Fruit fly (Drosophila melanogaster) whole organism, pupa: ENCODE results near the gene CG32091.

Source experiments
- CG10348 ChIP-seq: fragments of 200-800 bp; sonication (Bioruptor generic); IDR thresholded peaks from 2 replicates; pipeline ENCODE4 v1.3.6; 2022; ENCODE audit warnings: missing biosample characterization, missing genetic modification characterization
- CG12605 ChIP-seq: fragments of 200-800 bp; sonication (Bioruptor generic); IDR thresholded peaks from 2 replicates; pipeline ENCODE4 v1.3.6; 2022; ENCODE audit warnings: missing biosample characterization, missing genetic modification characterization
- CG13204 ChIP-seq: fragments of 200-800 bp; sonication (Bioruptor generic); optimal IDR thresholded peaks from 2 replicates; lab custom pipeline; 2018; ENCODE audit warnings: missing biosample characterization, mild to moderate bottlenecking, missing genetic modification characterization, moderate library complexity
- CG14655 ChIP-seq: fragments of 200-800 bp; sonication (Bioruptor generic); optimal IDR thresholded peaks from 3 replicates; lab custom pipeline; 2017; ENCODE audit warnings: mild to moderate bottlenecking, missing biosample characterization, missing genetic modification reagents, missing genetic modification characterization
- CG15710 ChIP-seq: fragments of 200-800 bp; sonication (Bioruptor generic); optimal IDR thresholded peaks from 2 replicates; lab custom pipeline; 2018; ENCODE audit warnings: missing biosample characterization, mild to moderate bottlenecking, missing genetic modification characterization, moderate library complexity
- CG17806 ChIP-seq: fragments of 200-800 bp; sonication (Bioruptor generic); optimal IDR thresholded peaks from 2 replicates; lab custom pipeline; 2018; ENCODE audit warnings: missing biosample characterization, mild to moderate bottlenecking, missing genetic modification characterization, moderate library complexity
- CG32121 ChIP-seq: fragments of 200-800 bp; sonication (Bioruptor generic); IDR thresholded peaks from 2 replicates; pipeline ENCODE4 v1.3.6; 2022; ENCODE audit warnings: missing biosample characterization, missing genetic modification characterization
- CG34367 ChIP-seq: fragments of 200-800 bp; sonication (Bioruptor generic); optimal IDR thresholded peaks from 2 replicates; lab custom pipeline; 2018; ENCODE audit warnings: missing biosample characterization, mild to moderate bottlenecking, missing genetic modification characterization
- CG4496 ChIP-seq: fragments of 200-800 bp; sonication (Bioruptor generic); IDR thresholded peaks from 3 replicates; pipeline ENCODE4 v1.3.6; 2022; ENCODE audit warnings: missing biosample characterization, missing genetic modification characterization
- CG8159 ChIP-seq: fragments of 200-800 bp; sonication (Bioruptor generic); optimal IDR thresholded peaks from 3 replicates; lab custom pipeline; 2018; ENCODE audit warnings: missing biosample characterization, mild to moderate bottlenecking, missing genetic modification characterization, moderate library complexity
- CG8301 ChIP-seq: fragments of 200-800 bp; sonication (Bioruptor generic); optimal IDR thresholded peaks from 2 replicates; lab custom pipeline; 2018; ENCODE audit warnings: missing biosample characterization, mild to moderate bottlenecking, missing genetic modification characterization
- CG9948 ChIP-seq: fragments of 200-800 bp; sonication (Bioruptor generic); optimal IDR thresholded peaks from 2 replicates; lab custom pipeline; 2018; ENCODE audit warnings: missing biosample characterization, mild to moderate bottlenecking, missing genetic modification characterization, moderate library complexity
- D1 ChIP-seq: fragments of 200-800 bp; sonication (Bioruptor generic); optimal IDR thresholded peaks from 2 replicates; lab custom pipeline; 2018; ENCODE audit warnings: missing biosample characterization, mild to moderate bottlenecking, missing genetic modification characterization, moderate library complexity
- EcR ChIP-seq: fragments of 200-800 bp; sonication (Bioruptor generic); optimal IDR thresholded peaks from 3 replicates; lab custom pipeline; 2019; ENCODE audit warnings: missing biosample characterization, missing genetic modification characterization, mild to moderate bottlenecking, moderate library complexity, missing genetic modification reagents
- Ets98B ChIP-seq: fragments of 200-800 bp; sonication (Bioruptor generic); IDR thresholded peaks from 2 replicates; pipeline ENCODE4 v1.3.6; 2022; ENCODE audit warnings: missing biosample characterization, missing genetic modification characterization
- Pif1A ChIP-seq: fragments of 200-800 bp; sonication (Bioruptor generic); optimal IDR thresholded peaks from 3 replicates; lab custom pipeline; 2016; ENCODE audit warnings: missing biosample characterization, missing genetic modification characterization
- Pif1B ChIP-seq: fragments of 200-800 bp; sonication (Bioruptor generic); optimal IDR thresholded peaks from 3 replicates; lab custom pipeline; 2016; ENCODE audit warnings: missing biosample characterization, missing genetic modification characterization
- Snoo ChIP-seq: fragments of 200-800 bp; sonication (Bioruptor generic); optimal IDR thresholded peaks from 3 replicates; lab custom pipeline; 2017; ENCODE audit warnings: missing biosample characterization, mild to moderate bottlenecking, missing genetic modification characterization, inconsistent platforms
- fd96Ca ChIP-seq: fragments of 200-800 bp; sonication (Bioruptor generic); IDR thresholded peaks from 3 replicates; pipeline ENCODE4 v1.3.6; 2022; ENCODE audit warnings: missing biosample characterization, missing genetic modification characterization
- gl ChIP-seq: fragments of 200-800 bp; sonication (Bioruptor generic); optimal IDR thresholded peaks from 2 replicates; lab custom pipeline; 2018; ENCODE audit warnings: missing biosample characterization, mild to moderate bottlenecking, missing genetic modification characterization
- rn ChIP-seq: fragments of 200-800 bp; sonication (Bioruptor generic); IDR thresholded peaks from 2 replicates; pipeline ENCODE4 v1.3.6; 2022; ENCODE audit warnings: missing biosample characterization, missing genetic modification characterization

The CG32091 gene

DNA sequence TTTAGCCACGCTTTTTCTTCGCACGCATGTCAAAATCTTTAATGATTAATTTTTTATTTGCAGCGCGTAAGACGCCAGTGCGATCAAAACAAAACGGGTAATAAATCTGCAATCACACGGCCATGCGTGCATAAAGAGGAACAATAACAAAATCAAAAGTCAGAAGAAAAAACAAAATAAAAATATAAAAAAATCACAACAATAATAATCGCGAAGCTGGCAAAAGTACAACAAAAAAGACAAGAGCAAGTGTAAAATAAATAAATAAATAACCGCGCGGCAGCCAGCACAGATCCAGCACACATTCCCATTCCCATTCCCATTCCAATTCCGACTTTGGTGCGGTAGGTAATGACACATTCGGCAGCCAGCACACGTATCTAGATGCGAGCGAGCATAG lies 3.4 kb downstream of the CG32091 start:
- TF ChIP-seq CG4496 (GFP tag; lab: Robert Waterston, UW) (peak; percentile 83), CG8301 (peak; percentile 66), CG32121 (GFP tag; lab: Robert Waterston, UW) (peak; percentile 58), CG8159 (peak; percentile 50), Pif1A (GFP tag; lab: Kevin White, UChicago) (peak; percentile 44), D1 (tag; lab: Kevin White, UChicago) (no peak), Ets98B (GFP tag; lab: Robert Waterston, UW) (peak; percentile 54), CG13204 (GFP tag; lab: Kevin White, UChicago) (peak; percentile 71), CG14655 (peak; percentile 80), Snoo (tag; lab: Kevin White, UChicago) (no peak), CG17806 (peak; percentile 48), fd96Ca (no peak; the same call in 1 of the 3 replicates), CG15710 (tag; lab: Kevin White, UChicago) (peak; percentile 64), CG12605 (GFP tag; lab: Robert Waterston, UW) (peak; percentile 94), EcR (GFP tag; lab: Kevin White, UChicago) (no peak), gl (tag; lab: Kevin White, UChicago) (peak; percentile 69), CG10348 (GFP tag; lab: Robert Waterston, UW) (no peak), rn (GFP tag; lab: Robert Waterston, UW) (no peak), Pif1B (peak; percentile 56), CG9948 (tag; lab: Kevin White, UChicago) (peak; percentile 24), CG34367 (tag; lab: Kevin White, UChicago) (peak; percentile 73)

DNA sequence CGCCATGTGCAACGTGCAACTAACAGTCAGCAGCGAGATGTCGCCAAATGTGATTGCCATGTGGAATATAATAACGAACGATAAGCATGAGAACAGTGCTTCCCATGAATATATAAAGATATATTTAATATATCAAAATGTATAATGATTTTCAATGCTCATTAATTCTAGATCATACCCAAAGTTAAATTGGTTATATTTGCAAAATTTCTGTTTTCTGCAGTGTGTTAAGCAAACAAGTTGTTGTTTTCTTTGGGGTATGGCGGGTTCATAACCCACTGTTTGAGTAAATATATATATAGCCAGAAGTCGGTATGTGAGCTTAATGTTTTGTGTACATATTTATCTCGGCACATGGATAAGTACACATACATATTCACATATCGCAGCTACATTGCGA lies 5.6 kb downstream of the CG32091 start:
- TF ChIP-seq Snoo (tag; lab: Kevin White, UChicago) (no peak), CG14655 (no peak), Pif1B (no peak), Ets98B (GFP tag; lab: Robert Waterston, UW) (peak; percentile 31; the same call in 1 of the 2 replicates), D1 (tag; lab: Kevin White, UChicago) (no peak), CG4496 (GFP tag; lab: Robert Waterston, UW) (peak; percentile 60; the same call in 1 of the 3 replicates), CG8159 (peak; percentile 47), CG32121 (GFP tag; lab: Robert Waterston, UW) (peak; percentile 51)
- TF ChIP-seq, all 21 proteins: peak for 4

DNA sequence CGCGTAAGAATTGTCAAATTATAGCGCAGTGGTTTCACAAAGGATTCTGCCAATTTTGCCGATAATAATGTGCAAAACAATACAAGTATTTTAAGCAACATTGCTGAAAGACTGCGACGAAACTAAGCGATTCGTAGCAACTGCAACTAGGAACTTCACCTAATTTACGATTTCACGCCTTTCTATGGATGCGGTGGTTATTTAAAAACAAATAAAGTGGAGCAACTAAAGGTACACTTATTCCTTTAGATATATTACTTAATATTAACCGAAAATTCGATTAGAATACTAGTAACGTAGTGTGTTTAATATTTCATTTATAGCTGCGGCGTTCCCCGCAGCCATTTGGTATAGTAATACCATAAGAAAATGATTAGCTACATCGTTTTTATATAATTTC lies 14.7 kb downstream of the CG32091 start, which contains the start of gene CG6071:
Gene CG6071 (minus strand): TSS at position 101 of the 400 bp plus-strand sequence.
- no peak for TF ChIP-seq EcR (GFP tag; lab: Kevin White, UChicago)
- TF ChIP-seq CG17806: no peak
- TF ChIP-seq CG4496 (GFP tag; lab: Robert Waterston, UW): no peak
- no peak for TF ChIP-seq D1 (tag; lab: Kevin White, UChicago)
- TF ChIP-seq CG12605 (GFP tag; lab: Robert Waterston, UW): no peak
- no peak for TF ChIP-seq CG34367 (tag; lab: Kevin White, UChicago)
- TF ChIP-seq CG9948 (tag; lab: Kevin White, UChicago): no peak
- no peak for TF ChIP-seq fd96Ca
- TF ChIP-seq CG13204 (GFP tag; lab: Kevin White, UChicago): no peak
- TF ChIP-seq Pif1A (GFP tag; lab: Kevin White, UChicago): no peak
- no peak for TF ChIP-seq CG15710 (tag; lab: Kevin White, UChicago)
- TF ChIP-seq CG10348 (GFP tag; lab: Robert Waterston, UW): no peak
- no peak for TF ChIP-seq CG8159
- no peak for TF ChIP-seq Snoo (tag; lab: Kevin White, UChicago)
- no peak for TF ChIP-seq CG32121 (GFP tag; lab: Robert Waterston, UW)
- no peak for TF ChIP-seq CG14655
- TF ChIP-seq gl (tag; lab: Kevin White, UChicago): no peak
- TF ChIP-seq Ets98B (GFP tag; lab: Robert Waterston, UW): no peak
- no peak for TF ChIP-seq Pif1B
- TF ChIP-seq, all 21 proteins: peak for 0

DNA sequence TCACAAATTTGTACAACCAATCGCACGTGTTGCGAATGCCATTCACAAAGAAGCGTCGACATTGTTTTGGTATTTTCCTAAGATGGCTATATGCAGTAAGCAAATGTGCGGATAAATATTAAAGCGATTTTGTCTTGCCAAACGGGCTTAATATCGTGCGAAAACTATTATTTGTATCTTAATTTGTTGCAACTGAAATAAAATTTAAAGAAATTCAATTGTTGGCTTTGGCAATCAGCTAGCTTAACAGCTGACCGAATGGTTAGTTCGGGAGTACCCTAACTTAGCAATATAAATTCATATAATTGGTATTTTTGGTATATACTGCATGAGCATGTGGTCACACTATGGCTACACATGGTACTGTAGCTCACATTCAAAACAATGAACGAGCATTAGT lies 17.2 kb downstream of the CG32091 start, which contains the start of the genes RIOK1 and Polr3H:
Gene RIOK1 (minus strand): TSS at position 65 of the 400 bp plus-strand sequence.
Gene Polr3H (plus strand): TSS at position 347 of the 400 bp plus-strand sequence.
- TF ChIP-seq Snoo (tag; lab: Kevin White, UChicago) (no peak), CG8301 (no peak), CG14655 (no peak), fd96Ca (peak; percentile 66; the same call in 2 of the 3 replicates), CG17806 (no peak), gl (tag; lab: Kevin White, UChicago) (no peak), Pif1A (GFP tag; lab: Kevin White, UChicago) (no peak), CG34367 (tag; lab: Kevin White, UChicago) (peak; percentile 28), Pif1B (no peak), CG15710 (tag; lab: Kevin White, UChicago) (no peak), D1 (tag; lab: Kevin White, UChicago) (no peak), CG9948 (tag; lab: Kevin White, UChicago) (no peak), CG12605 (GFP tag; lab: Robert Waterston, UW) (no peak), rn (GFP tag; lab: Robert Waterston, UW) (no peak), Ets98B (GFP tag; lab: Robert Waterston, UW) (peak; percentile 60), EcR (GFP tag; lab: Kevin White, UChicago) (no peak), CG8159 (no peak), CG4496 (GFP tag; lab: Robert Waterston, UW) (peak; percentile 30; the same call in 1 of the 3 replicates), CG13204 (GFP tag; lab: Kevin White, UChicago) (no peak), CG32121 (GFP tag; lab: Robert Waterston, UW) (no peak; the same call in 1 of the 2 replicates), CG10348 (GFP tag; lab: Robert Waterston, UW) (no peak)

DNA sequence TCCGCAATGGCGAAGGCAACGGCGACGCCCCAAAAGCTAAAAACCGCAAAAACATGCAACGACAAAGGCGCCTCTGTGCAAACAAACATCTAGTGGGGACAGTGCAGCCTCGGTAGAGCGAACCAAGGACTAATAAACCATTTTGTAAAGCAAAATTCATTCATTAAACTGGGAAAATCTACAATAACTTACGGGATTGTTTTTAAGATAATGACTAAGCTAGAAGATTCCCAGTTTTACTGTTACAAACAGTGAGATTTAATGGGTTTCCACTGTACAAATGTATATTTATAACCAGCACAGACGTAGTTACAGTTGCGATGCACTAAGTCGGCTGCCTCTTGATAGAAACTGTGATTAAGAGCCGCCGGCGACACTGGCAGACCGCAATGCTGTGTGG lies 25.0 kb downstream of the CG32091 start:
- TF ChIP-seq D1 (tag; lab: Kevin White, UChicago) (no peak), CG34367 (tag; lab: Kevin White, UChicago) (peak; percentile 37), CG32121 (GFP tag; lab: Robert Waterston, UW) (peak; percentile 82), CG12605 (GFP tag; lab: Robert Waterston, UW) (no peak; the same call in 1 of the 2 replicates), CG8301 (peak; percentile 63), CG8159 (peak; percentile 59), rn (GFP tag; lab: Robert Waterston, UW) (peak; percentile 38; the same call in 1 of the 2 replicates), CG17806 (peak; percentile 51), Ets98B (GFP tag; lab: Robert Waterston, UW) (peak; percentile 92), Pif1A (GFP tag; lab: Kevin White, UChicago) (peak; percentile 50), gl (tag; lab: Kevin White, UChicago) (no peak), CG9948 (tag; lab: Kevin White, UChicago) (no peak), CG13204 (GFP tag; lab: Kevin White, UChicago) (no peak), CG15710 (tag; lab: Kevin White, UChicago) (peak; percentile 54), Snoo (tag; lab: Kevin White, UChicago) (no peak), CG10348 (GFP tag; lab: Robert Waterston, UW) (peak; percentile 85; the same call in 1 of the 2 replicates), fd96Ca (peak; percentile 91), Pif1B (peak; percentile 7), CG14655 (peak; percentile 82), EcR (GFP tag; lab: Kevin White, UChicago) (no peak), CG4496 (GFP tag; lab: Robert Waterston, UW) (peak; percentile 93)
- TF ChIP-seq, all 21 proteins: peak for 14
